Fruit fly (Drosophila melanogaster) ovary, adult (tissue): ENCODE measurements around the gene alpha-Man-Ib.
A peak's percentile ranks its signal among the peaks of the same experiment; 100 is the strongest.

Experiments used
- CG17801 ChIP-seq: fragments of 200-800 bp; optimal IDR thresholded peaks from 2 replicates; lab custom pipeline; 2019; ENCODE audit warnings: missing biosample characterization, mild to moderate bottlenecking, missing genetic modification characterization, moderate library complexity; ENCODE audit not compliant: partially characterized antibody

alpha-Man-Ib gene

dm6 chr3R:29112398-29113150 lies at the start of gene alpha-Man-Ib, which contains the start of gene Pdhb:
Gene alpha-Man-Ib, minus strand, starts transcription at chr3R:29112822.
Gene Pdhb, plus strand, starts transcription at chr3R:29113071.
- TF ChIP-seq CG17801 (GFP tag; lab: Kevin White, UChicago), result peak; percentile 66

- TF ChIP-seq CG17801 (GFP tag; lab: Kevin White, UChicago), result no peak
These were observed 47.0 kb upstream of the alpha-Man-Ib start for dm6 chr3R:29159620-29160019.

- no peak for TF ChIP-seq CG17801 (GFP tag; lab: Kevin White, UChicago)
These were observed 46.1 kb upstream of the alpha-Man-Ib start for dm6 chr3R:29158721-29159120.

- peak; percentile 36 for TF ChIP-seq CG17801 (GFP tag; lab: Kevin White, UChicago)
These were observed 45.1 kb upstream of the alpha-Man-Ib start, which contains the start of gene rdog for dm6 chr3R:29157418-29158398. Gene rdog, plus strand, starts transcription at chr3R:29158122.

dm6 chr3R:29153197-29153644 lies 40.6 kb upstream of the alpha-Man-Ib start, which contains the start of the genes Slbp and Rpn2:
Gene Slbp, minus strand, starts transcription at chr3R:29153266.
Gene Rpn2, plus strand, starts transcription at chr3R:29153524.
- peak; percentile 62 for TF ChIP-seq CG17801 (GFP tag; lab: Kevin White, UChicago)

dm6 chr3R:29151621-29152092 lies 39.0 kb upstream of the alpha-Man-Ib start, which contains the start of gene eIF2D:
Gene eIF2D, minus strand, starts transcription at chr3R:29151794.
- TF ChIP-seq CG17801 (GFP tag; lab: Kevin White, UChicago), result peak; percentile 70

- TF ChIP-seq CG17801 (GFP tag; lab: Kevin White, UChicago), result no peak
These were observed 35.5 kb upstream of the alpha-Man-Ib start, which contains the start of the genes CG11882 and Pglym78 for dm6 chr3R:29148072-29148471. Gene CG11882, minus strand, starts transcription at chr3R:29148172. Gene Pglym78, plus strand, starts transcription at chr3R:29148248.

- no peak for TF ChIP-seq CG17801 (GFP tag; lab: Kevin White, UChicago)
These were observed 34.1 kb upstream of the alpha-Man-Ib start, which contains the start of gene CG14511 for dm6 chr3R:29146710-29147109. Gene CG14511, minus strand, starts transcription at chr3R:29146893.

dm6 chr3R:29139767-29140755 lies 27.4 kb upstream of the alpha-Man-Ib start:
- TF ChIP-seq CG17801 (GFP tag; lab: Kevin White, UChicago), result no peak

dm6 chr3R:29138961-29139527 lies 26.4 kb upstream of the alpha-Man-Ib start:
- TF ChIP-seq CG17801 (GFP tag; lab: Kevin White, UChicago), result peak; percentile 68

dm6 chr3R:29138407-29138806 lies 25.8 kb upstream of the alpha-Man-Ib start, which contains the start of the genes Alg13 and superdeath:
Gene Alg13, minus strand, starts transcription at chr3R:29138573.
Gene superdeath, plus strand, starts transcription at chr3R:29138662.
- no peak for TF ChIP-seq CG17801 (GFP tag; lab: Kevin White, UChicago)

dm6 chr3R:29130902-29131621 lies 18.4 kb upstream of the alpha-Man-Ib start, which contains the start of the genes dgt6 and Vha100-1:
Gene dgt6, minus strand, starts transcription at chr3R:29130972.
Gene Vha100-1, plus strand, starts transcription at chr3R:29131193.
- TF ChIP-seq CG17801 (GFP tag; lab: Kevin White, UChicago), result peak; percentile 36
